Worm (Caenorhabditis elegans): ENCODE results near the gene cutl-17.

The cutl-17 gene

DNA sequence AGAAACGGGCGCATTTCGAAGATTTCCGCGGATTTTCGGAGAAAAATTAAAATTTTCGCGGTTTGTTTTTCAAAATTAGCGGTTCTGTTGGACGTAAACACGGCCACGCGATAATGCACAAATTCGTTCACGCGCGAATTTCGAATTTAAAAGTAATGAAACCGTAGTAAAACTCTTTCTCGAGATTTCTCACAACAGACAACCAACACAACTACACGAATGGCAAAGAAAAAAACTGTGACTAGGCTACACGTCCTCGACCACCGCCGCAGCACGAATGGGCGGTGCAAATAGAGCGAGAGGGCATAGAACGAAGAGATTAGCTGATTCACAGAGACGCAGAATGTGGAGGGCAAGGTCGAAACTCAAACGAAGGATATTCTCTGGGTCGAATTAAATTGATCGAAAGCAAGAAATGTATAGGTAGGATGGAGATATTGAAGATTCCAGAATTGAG, 16.4 kb downstream of the cutl-17 start, which contains the start of gene idh-1:
idh-1 (minus strand) TSS at position 228 of the 457 bp plus-strand sequence.
- TF ChIP-seq snpc-4 (tag; optimal IDR thresholded peaks at IDR 0.05) (peak; percentile 76), alr-1 (tag; optimal IDR thresholded peaks at IDR 0.05) (no peak), lsy-2 (tag; optimal IDR thresholded peaks at IDR 0.05) (peak in 1 of 2 experiments; percentile 41), nhr-129 (tag; optimal IDR thresholded peaks at IDR 0.05) (peak; percentile 72), nhr-25 (tag; optimal IDR thresholded peaks at IDR 0.05) (peak; percentile 68), unc-55 (GFP tag; optimal IDR thresholded peaks at IDR 0.05) (no peak), C34F6.9 (tag; optimal IDR thresholded peaks at IDR 0.05) (peak; percentile 21), ama-1 (optimal IDR thresholded peaks at IDR 0.05) (peak; percentile 81), nhr-10 (tag; optimal IDR thresholded peaks at IDR 0.05) (no peak), crh-2 (tag; optimal IDR thresholded peaks at IDR 0.05) (peak; percentile 0), unc-62 (GFP tag; optimal IDR thresholded peaks at IDR 0.05) (no peak), F13H6.1 (tag; optimal IDR thresholded peaks at IDR 0.05) (peak; percentile 48), mdl-1 (tag; optimal IDR thresholded peaks at IDR 0.05) (no peak), gmeb-1 (tag; optimal IDR thresholded peaks at IDR 0.05) (peak; percentile 49), nhr-11 (tag; optimal IDR thresholded peaks at IDR 0.05) (no peak), fos-1 (tag; optimal IDR thresholded peaks at IDR 0.05) (peak; percentile 12), sma-3 (GFP tag; optimal IDR thresholded peaks at IDR 0.05) (peak; percentile 11), zag-1 (tag; optimal IDR thresholded peaks at IDR 0.05) (no peak)

DNA sequence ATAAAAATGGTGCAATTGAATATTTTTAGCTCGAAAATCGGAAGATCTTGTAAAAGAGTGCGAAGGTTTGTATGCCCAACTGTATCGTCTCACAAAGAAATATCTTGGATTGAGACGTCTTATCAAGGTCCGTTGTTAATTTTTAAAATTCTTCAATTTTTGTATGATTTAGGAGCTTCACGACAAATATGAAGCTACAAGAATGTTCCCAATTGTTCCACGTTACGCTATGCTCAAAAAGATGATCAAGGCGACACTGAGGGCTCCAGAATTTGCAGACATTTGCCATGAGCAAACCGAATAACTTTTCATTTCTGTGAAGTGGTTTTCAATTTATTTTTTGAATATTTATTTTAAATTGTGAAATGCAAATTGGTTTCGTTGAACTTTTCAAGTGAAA, 18.5 kb downstream of the cutl-17 start:
- TF ChIP-seq C34F6.9 (tag; optimal IDR thresholded peaks at IDR 0.05) (no peak), aly-2 (tag; optimal IDR thresholded peaks at IDR 0.05) (no peak), nhr-10 (tag; optimal IDR thresholded peaks at IDR 0.05) (no peak), peb-1 (tag; optimal IDR thresholded peaks at IDR 0.05) (no peak), zag-1 (tag; optimal IDR thresholded peaks at IDR 0.05) (no peak), egl-27 (tag; optimal IDR thresholded peaks at IDR 0.05) (no peak), mbf-1 (tag; optimal IDR thresholded peaks at IDR 0.05) (no peak), nhr-11 (tag; optimal IDR thresholded peaks at IDR 0.05) (no peak), sma-3 (GFP tag; optimal IDR thresholded peaks at IDR 0.05) (peak; percentile 73), lin-39 (tag; optimal IDR thresholded peaks at IDR 0.05) (no peak), nhr-237 (tag; optimal IDR thresholded peaks at IDR 0.05) (no peak), nhr-129 (tag; optimal IDR thresholded peaks at IDR 0.05) (peak; percentile 29), nhr-77 (tag; optimal IDR thresholded peaks at IDR 0.05) (no peak), dmd-4 (tag; optimal IDR thresholded peaks at IDR 0.05) (no peak), mab-5 (tag; optimal IDR thresholded peaks at IDR 0.05) (no peak), Y55F3AM.14 (GFP tag; optimal IDR thresholded peaks at IDR 0.05) (no peak), nhr-21 (tag; optimal IDR thresholded peaks at IDR 0.05) (no peak), unc-39 (tag; optimal IDR thresholded peaks at IDR 0.05) (no peak), F13H6.1 (tag; optimal IDR thresholded peaks at IDR 0.05) (no peak), ztf-11 (tag; optimal IDR thresholded peaks at IDR 0.05) (no peak), mdl-1 (tag; optimal IDR thresholded peaks at IDR 0.05) (peak in 1 of 2 experiments; percentile 0), crh-2 (tag; optimal IDR thresholded peaks at IDR 0.05) (peak; percentile 37), unc-62 (GFP tag; optimal IDR thresholded peaks at IDR 0.05) (no peak), ztf-4 (tag; optimal IDR thresholded peaks at IDR 0.05) (peak; percentile 19), nhr-6 (tag; optimal IDR thresholded peaks at IDR 0.05) (peak; percentile 37), fos-1 (tag; optimal IDR thresholded peaks at IDR 0.05) (peak; percentile 10), ceh-82 (tag; optimal IDR thresholded peaks at IDR 0.05) (no peak), skn-1 (tag; optimal IDR thresholded peaks at IDR 0.05) (no peak), elt-3 (tag; optimal IDR thresholded peaks at IDR 0.05) (no peak), ZK546.5 (tag; optimal IDR thresholded peaks at IDR 0.05) (no peak), sem-4 (tag; optimal IDR thresholded peaks at IDR 0.05) (no peak), blmp-1 (tag; optimal IDR thresholded peaks at IDR 0.05; ENCODE audit: insufficient read depth) (no peak), nhr-25 (tag; optimal IDR thresholded peaks at IDR 0.05) (no peak), ama-1 (optimal IDR thresholded peaks at IDR 0.05) (peak; percentile 85), lin-11 (tag; optimal IDR thresholded peaks at IDR 0.05) (no peak), alr-1 (tag; optimal IDR thresholded peaks at IDR 0.05) (no peak), ceh-16 (tag; optimal IDR thresholded peaks at IDR 0.05) (no peak), unc-55 (GFP tag; optimal IDR thresholded peaks at IDR 0.05) (no peak), nhr-23 (tag; optimal IDR thresholded peaks at IDR 0.05) (no peak), sma-9 (GFP tag; optimal IDR thresholded peaks at IDR 0.05) (peak; percentile 64), sma-9 (tag; optimal IDR thresholded peaks at IDR 0.05) (no peak), ztf-1 (GFP tag; conservative IDR thresholded peaks at IDR 0.05) (no peak), R02D3.7 (tag; optimal IDR thresholded peaks at IDR 0.05) (no peak), lsy-2 (tag; optimal IDR thresholded peaks at IDR 0.05) (peak in 1 of 2 experiments; percentile 27), elt-1 (tag; optimal IDR thresholded peaks at IDR 0.05) (no peak), gmeb-1 (tag; optimal IDR thresholded peaks at IDR 0.05) (peak; percentile 51), lin-13 (GFP tag; optimal IDR thresholded peaks at IDR 0.05) (peak; percentile 66), nhr-12 (tag; optimal IDR thresholded peaks at IDR 0.05) (no peak), snpc-4 (tag; optimal IDR thresholded peaks at IDR 0.05) (no peak)

Measured in whole organism, L2 larva.